Fruit fly (Drosophila melanogaster): ENCODE data around the gene GAPsec.

DNA sequence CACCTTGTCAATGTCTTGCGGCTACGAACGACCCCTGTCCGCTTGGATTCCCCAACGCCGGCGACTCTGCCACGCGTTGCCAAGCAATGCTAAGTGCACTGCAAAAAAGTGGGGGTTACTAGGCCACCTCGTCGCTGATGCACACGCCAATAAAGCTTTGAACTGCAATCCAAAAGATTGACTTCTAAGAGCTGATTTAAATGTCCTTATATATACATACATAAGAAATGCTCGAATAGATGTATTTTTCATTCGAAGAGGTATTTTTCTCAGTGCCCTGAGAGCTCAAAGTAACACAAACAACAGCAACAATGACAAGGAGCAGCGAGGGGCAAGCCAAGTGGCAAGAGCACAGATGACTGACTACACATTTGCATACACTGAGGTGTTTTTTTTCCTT is 16.3 kb downstream of the GAPsec start:
- TF ChIP-seq CG8478 (optimal IDR thresholded peaks at IDR 0.05): no peak
- no peak for TF ChIP-seq CTCF (optimal IDR thresholded peaks at IDR 0.05)

Measured in S2 (cell line).